Worm (Caenorhabditis elegans): ENCODE results near the gene sto-5.

sto-5 gene

DNA sequence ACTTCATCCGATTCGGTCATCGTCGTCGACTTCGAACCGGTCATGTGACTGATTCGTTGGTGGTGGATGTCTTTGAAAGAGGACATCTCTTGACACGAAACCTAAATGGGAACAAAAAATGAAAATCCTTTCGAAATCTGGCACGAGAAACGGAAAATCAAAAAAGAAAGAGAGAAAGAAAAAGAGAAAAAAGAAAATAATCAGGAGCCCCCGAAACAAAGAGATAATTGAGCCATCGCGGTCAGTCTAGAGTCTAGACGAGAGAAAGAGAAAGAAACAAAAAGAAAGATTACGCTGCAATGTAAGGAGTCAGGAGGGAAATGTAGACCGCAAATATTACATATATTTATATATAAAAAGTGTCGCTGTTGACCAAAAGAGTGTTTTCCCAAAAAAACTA lies 43.7 kb upstream of the sto-5 start, which contains the start of gene aakg-2:
aakg-2 (minus strand) TSS at position 101 of the 400 bp plus-strand sequence.
- TF ChIP-seq blmp-1 (tag; optimal IDR thresholded peaks at IDR 0.05), result no peak
- no peak for TF ChIP-seq snpc-4 (tag; optimal IDR thresholded peaks at IDR 0.05)
- no peak for TF ChIP-seq hlh-1 (tag; optimal IDR thresholded peaks at IDR 0.05)
- no peak for TF ChIP-seq ceh-43 (GFP tag; optimal IDR thresholded peaks at IDR 0.05)
- TF ChIP-seq drap-1 (GFP tag; optimal IDR thresholded peaks at IDR 0.05), result no peak
- TF ChIP-seq flh-1 (GFP tag; optimal IDR thresholded peaks at IDR 0.05), result no peak
- no peak for TF ChIP-seq tbx-8 (GFP tag; optimal IDR thresholded peaks at IDR 0.05)
- no peak for TF ChIP-seq unc-120 (tag; optimal IDR thresholded peaks at IDR 0.05; ENCODE audit: poor library complexity, severe bottlenecking)

DNA sequence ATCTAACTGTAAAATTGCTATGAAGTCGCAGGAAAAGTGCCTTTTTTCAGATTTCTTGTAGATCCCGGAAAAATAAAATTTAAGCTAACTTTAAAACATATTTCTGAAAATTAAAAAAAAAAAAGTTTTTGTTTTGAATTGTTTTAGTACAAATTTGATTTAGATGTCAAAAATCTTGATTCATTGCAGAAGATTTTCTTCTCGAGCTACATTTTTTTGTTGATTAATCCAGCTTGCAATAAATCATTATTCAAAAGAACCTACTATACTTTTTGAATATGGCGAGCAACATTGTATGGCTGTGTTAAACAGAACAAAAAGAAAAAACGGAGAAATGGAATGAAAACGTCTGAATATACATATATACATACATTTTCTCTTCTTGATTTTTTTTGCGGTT lies 40.4 kb upstream of the sto-5 start:
- TF ChIP-seq ztf-11 (tag; optimal IDR thresholded peaks at IDR 0.05) (no peak), ham-2 (GFP tag; optimal IDR thresholded peaks at IDR 0.05) (no peak), mab-5 (tag; optimal IDR thresholded peaks at IDR 0.05) (no peak), nhr-76 (tag; optimal IDR thresholded peaks at IDR 0.05) (no peak), pha-4 (tag; optimal IDR thresholded peaks at IDR 0.05) (no peak), flh-1 (GFP tag; optimal IDR thresholded peaks at IDR 0.05) (no peak), sem-2 (GFP tag; optimal IDR thresholded peaks at IDR 0.05) (no peak), lin-32 (GFP tag; optimal IDR thresholded peaks at IDR 0.05) (no peak), elt-1 (tag; optimal IDR thresholded peaks at IDR 0.05; ENCODE audit: borderline replicate concordance, insufficient read depth) (no peak), unc-62 (GFP tag; optimal IDR thresholded peaks at IDR 0.05) (no peak), nhr-12 (tag; optimal IDR thresholded peaks at IDR 0.05) (no peak), ceh-43 (GFP tag; optimal IDR thresholded peaks at IDR 0.05) (no peak), mls-2 (tag; optimal IDR thresholded peaks at IDR 0.05) (no peak), unc-39 (tag; optimal IDR thresholded peaks at IDR 0.05) (no peak), tbx-8 (GFP tag; optimal IDR thresholded peaks at IDR 0.05) (no peak), mep-1 (tag; optimal IDR thresholded peaks at IDR 0.05) (no peak), lin-13 (tag; optimal IDR thresholded peaks at IDR 0.05) (no peak)

DNA sequence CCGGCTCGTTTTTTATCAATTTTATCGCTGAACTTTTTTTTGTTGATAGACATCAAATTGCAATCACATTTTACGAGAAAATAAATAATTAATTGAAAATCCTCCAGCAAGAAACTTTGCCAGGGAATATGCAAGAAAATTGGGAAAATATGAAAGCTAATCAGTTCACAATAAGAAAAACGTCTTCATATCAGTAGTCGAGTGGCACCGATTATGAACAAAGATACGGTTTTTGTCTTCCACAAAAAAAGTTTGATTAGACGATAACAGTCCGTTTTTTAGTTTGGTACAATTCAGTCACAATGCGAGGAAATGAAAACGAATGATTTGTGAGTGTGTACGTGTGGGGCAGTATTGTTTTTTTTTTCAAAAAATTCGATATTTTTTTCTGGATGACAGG lies 39.8 kb upstream of the sto-5 start:
- no peak for TF ChIP-seq pha-4 (tag; optimal IDR thresholded peaks at IDR 0.05)
- TF ChIP-seq M03D4.4 (tag; optimal IDR thresholded peaks at IDR 0.05), result no peak
- no peak for TF ChIP-seq unc-62 (GFP tag; optimal IDR thresholded peaks at IDR 0.05)
- TF ChIP-seq ceh-39 (tag; optimal IDR thresholded peaks at IDR 0.05), result no peak
- TF ChIP-seq hlh-1 (tag; optimal IDR thresholded peaks at IDR 0.05), result no peak
- TF ChIP-seq ces-1 (GFP tag; optimal IDR thresholded peaks at IDR 0.05), result no peak
- TF ChIP-seq drap-1 (GFP tag; optimal IDR thresholded peaks at IDR 0.05), result no peak
- no peak for TF ChIP-seq sptf-1 (tag; optimal IDR thresholded peaks at IDR 0.05)

DNA sequence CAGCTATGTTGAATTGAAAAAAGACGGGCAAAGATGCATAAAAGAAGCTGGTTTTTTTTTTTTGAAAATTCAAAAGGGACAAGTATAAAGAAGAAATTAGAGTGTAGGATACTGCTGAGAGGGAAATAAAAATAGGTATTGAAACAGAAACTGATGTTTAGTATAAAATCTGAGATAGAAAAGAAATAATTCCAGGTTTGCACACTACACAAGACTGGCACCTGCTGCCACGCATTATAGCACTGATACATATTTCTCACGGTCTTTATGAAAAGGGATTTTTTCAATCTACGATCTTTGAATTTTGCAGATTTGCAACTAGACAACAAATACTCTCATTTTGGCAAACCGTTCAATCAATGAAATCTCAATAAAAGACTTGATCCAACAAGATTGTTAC lies 38.1 kb upstream of the sto-5 start:
- no peak for TF ChIP-seq ces-1 (GFP tag; optimal IDR thresholded peaks at IDR 0.05)

DNA sequence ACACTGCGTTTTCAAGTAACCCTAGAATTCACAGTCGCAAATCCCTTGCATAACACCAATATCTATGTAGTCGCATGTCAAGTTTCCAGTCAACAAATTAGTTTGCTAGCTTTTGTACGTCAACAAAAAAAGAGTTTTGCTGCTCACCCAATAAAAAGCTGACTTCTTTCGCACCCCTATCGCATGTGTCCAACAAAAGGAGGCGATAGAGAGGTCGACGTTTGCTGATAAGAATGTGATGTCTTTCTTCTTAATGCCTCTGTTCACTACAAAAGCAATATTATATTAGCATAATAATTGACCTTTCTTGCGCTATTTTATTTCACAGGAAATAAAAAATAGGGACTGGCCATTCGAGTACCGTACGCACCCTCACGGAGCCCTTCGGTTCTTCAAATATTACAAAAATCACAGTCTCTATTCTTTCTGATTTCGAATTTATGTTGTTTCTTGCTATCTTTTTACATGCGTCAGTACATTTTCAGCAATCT lies 34.7 kb upstream of the sto-5 start, which contains the start of gene T20F7.3:
T20F7.3 (plus strand) TSS at position 441 of the 491 bp plus-strand sequence.
- TF ChIP-seq snpc-4 (tag; optimal IDR thresholded peaks at IDR 0.05) (no peak), elt-3 (tag; optimal IDR thresholded peaks at IDR 0.05) (no peak), ham-2 (GFP tag; optimal IDR thresholded peaks at IDR 0.05) (no peak), elt-1 (tag; optimal IDR thresholded peaks at IDR 0.05; ENCODE audit: borderline replicate concordance, insufficient read depth) (no peak), mep-1 (tag; optimal IDR thresholded peaks at IDR 0.05) (no peak), drap-1 (GFP tag; optimal IDR thresholded peaks at IDR 0.05) (no peak), tbx-8 (GFP tag; optimal IDR thresholded peaks at IDR 0.05) (no peak), nhr-237 (tag; optimal IDR thresholded peaks at IDR 0.05) (no peak), M03D4.4 (tag; optimal IDR thresholded peaks at IDR 0.05) (no peak), lin-13 (tag; optimal IDR thresholded peaks at IDR 0.05) (no peak), nhr-28 (tag; optimal IDR thresholded peaks at IDR 0.05) (no peak), sptf-1 (tag; optimal IDR thresholded peaks at IDR 0.05) (no peak), mab-5 (tag; optimal IDR thresholded peaks at IDR 0.05) (no peak), nhr-12 (tag; optimal IDR thresholded peaks at IDR 0.05) (no peak)

DNA sequence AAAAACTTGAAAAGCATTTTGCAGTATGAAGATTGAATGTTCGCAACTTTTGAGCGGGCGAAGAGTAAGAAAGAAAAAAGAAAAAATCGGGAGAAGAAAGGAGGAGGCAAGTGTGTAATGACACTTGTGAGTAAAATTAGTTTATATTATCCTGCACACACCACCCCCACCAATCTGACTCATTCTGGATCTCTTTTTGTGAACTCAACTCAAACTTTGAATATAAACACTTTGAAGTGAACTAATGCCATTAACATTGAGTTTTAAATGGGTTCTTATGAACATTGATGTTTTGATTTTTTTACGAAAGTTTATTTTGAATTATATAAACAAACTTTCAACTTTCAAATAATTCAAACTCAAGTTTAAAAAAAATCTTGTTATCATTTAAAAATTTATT lies 19.7 kb upstream of the sto-5 start, which contains the start of gene F41G4.8:
F41G4.8 (minus strand) TSS at position 101 of the 400 bp plus-strand sequence.
- peak; percentile 15 for TF ChIP-seq ces-1 (GFP tag; optimal IDR thresholded peaks at IDR 0.05)
- TF ChIP-seq flh-1 (GFP tag; optimal IDR thresholded peaks at IDR 0.05), result no peak

Data from whole organism, mixed stage, embryonic.